Fruit fly (Drosophila melanogaster) whole organism, prepupa: ENCODE results near the gene CG1647.

Experiments used
- CG3032 ChIP-seq: fragments of 200-800 bp; optimal IDR thresholded peaks from 2 replicates; lab custom pipeline; 2019; ENCODE audit warnings: missing biosample characterization, mild to moderate bottlenecking, missing genetic modification characterization, moderate library complexity
- CG31627 ChIP-seq: fragments of 200-800 bp; sonication (Bioruptor generic); optimal IDR thresholded peaks from 3 replicates; lab custom pipeline; 2016; ENCODE audit warnings: missing biosample characterization, missing genetic modification characterization
- CG6792 ChIP-seq: fragments of 200-800 bp; sonication (Bioruptor generic); optimal IDR thresholded peaks from 3 replicates; lab custom pipeline; 2016; ENCODE audit warnings: missing biosample characterization, missing genetic modification characterization
- CG6854 ChIP-seq: fragments of 200-800 bp; sonication (Bioruptor generic); optimal IDR thresholded peaks from 2 replicates; lab custom pipeline; 2017; ENCODE audit warnings: missing biosample characterization, mild to moderate bottlenecking, missing genetic modification characterization
- Gug ChIP-seq: fragments of 200-800 bp; sonication (Bioruptor generic); IDR thresholded peaks from 2 replicates; pipeline ENCODE4 v1.3.6; 2022; ENCODE audit warnings: missing biosample characterization, missing genetic modification characterization
- Sox15 ChIP-seq: fragments of 200-800 bp; sonication (Bioruptor generic); optimal IDR thresholded peaks from 3 replicates; lab custom pipeline; 2016; ENCODE audit warnings: missing biosample characterization, missing genetic modification characterization
- dac ChIP-seq: fragments of 200-800 bp; sonication (Bioruptor generic); optimal IDR thresholded peaks from 2 replicates; lab custom pipeline; 2017; ENCODE audit warnings: missing biosample characterization, mild to moderate bottlenecking, missing genetic modification characterization
- ss ChIP-seq, 2 experiments: fragments of 200-800 bp; sonication (Bioruptor generic); optimal IDR thresholded peaks; 2 replicates in 1 of 2; 3 replicates in 1 of 2; lab custom pipeline; 2017 to 2018; ENCODE audit warnings: mild to moderate bottlenecking in 2 of 2, missing biosample characterization in 2 of 2, missing genetic modification characterization in 2 of 2, moderate library complexity in 1 of 2
- vri ChIP-seq: fragments of 200-800 bp; sonication (Bioruptor generic); optimal IDR thresholded peaks from 3 replicates; lab custom pipeline; 2016; ENCODE audit warnings: missing biosample characterization, mild to moderate bottlenecking, missing genetic modification characterization

- TF ChIP-seq CG6854 (GFP tag; lab: Kevin White, UChicago) (no peak), vri (GFP tag; lab: Kevin White, UChicago) (no peak), CG3032 (peak; percentile 75), ss (GFP tag; optimal IDR thresholded peaks at IDR 0.05; lab: Kevin White, UChicago) (peak; percentile 77 to 85), CG31627 (GFP tag; lab: Kevin White, UChicago) (peak; percentile 29), dac (no peak), CG6792 (peak; percentile 58), Gug (GFP tag; lab: Robert Waterston, UW) (peak; percentile 50), Sox15 (peak; percentile 30)
Observed at dm6 chr3R:28846877-28847529, 27.0 kb downstream of the CG1647 start.
